Worm (Caenorhabditis elegans) whole organism, L1 larva: ENCODE data around the gene tkt-1.
A peak's percentile ranks its signal among the peaks of the same experiment; 100 is the strongest.

Source experiments
- C34B4.2 ChIP-seq: sonication (generic microtip); optimal IDR thresholded peaks from 2 replicates; lab custom pipeline; 2017; ENCODE audit warnings: mild to moderate bottlenecking, missing genetic modification characterization, missing compliant biosample characterization
- aha-1 ChIP-seq: fragments of 150-350 bp; optimal IDR thresholded peaks from 2 replicates; lab custom pipeline; 2014; ENCODE audit warnings: missing biosample characterization, missing genetic modification characterization
- aly-2 ChIP-seq: fragments of 150-350 bp; optimal IDR thresholded peaks from 2 replicates; lab custom pipeline; 2014; ENCODE audit warnings: missing biosample characterization, missing genetic modification characterization
- ama-1 ChIP-seq: fragments of 150-350 bp; optimal IDR thresholded peaks from 2 replicates; lab custom pipeline; 2014
- blmp-1 ChIP-seq: fragments of 150-350 bp; optimal IDR thresholded peaks from 2 replicates; lab custom pipeline; 2014; ENCODE audit warnings: missing biosample characterization, missing genetic modification characterization
- ceh-63 ChIP-seq: fragments of 200-800 bp; sonication (Bioruptor generic); optimal IDR thresholded peaks from 2 replicates; lab custom pipeline; 2018; ENCODE audit warnings: mild to moderate bottlenecking, missing genetic modification characterization, missing compliant biosample characterization
- ceh-88 ChIP-seq: fragments of 200-800 bp; sonication (Bioruptor generic); IDR thresholded peaks from 2 replicates; pipeline ENCODE4 v1.3.6; 2022; ENCODE audit warnings: missing genetic modification characterization, missing compliant biosample characterization
- ceh-90 ChIP-seq: sonication (generic microtip); optimal IDR thresholded peaks from 2 replicates; lab custom pipeline; 2016; ENCODE audit warnings: missing genetic modification characterization, missing compliant biosample characterization
- ces-1 ChIP-seq: fragments of 150-350 bp; optimal IDR thresholded peaks from 2 replicates; lab custom pipeline; 2014; ENCODE audit warnings: missing biosample characterization, missing genetic modification reagents, missing genetic modification characterization
- dpl-1 ChIP-seq, 3 experiments: fragments of 150-350 bp in 2 of 3; sonication (generic microtip) in 1 of 3; optimal IDR thresholded peaks; 2 replicates each; lab custom pipeline; 2014 to 2017; ENCODE audit warnings: missing biosample characterization in 3 of 3, missing genetic modification characterization in 3 of 3, missing genetic modification reagents in 3 of 3
- egl-13 ChIP-seq: sonication (generic microtip); optimal IDR thresholded peaks from 2 replicates; lab custom pipeline; 2016; ENCODE audit warnings: missing genotype, missing genetic modification reagents, missing genetic modification characterization, missing compliant biosample characterization
- ets-5 ChIP-seq: fragments of 200-800 bp; sonication (Bioruptor generic); IDR thresholded peaks from 2 replicates; pipeline ENCODE4 v1.3.6; 2022; ENCODE audit warnings: missing genetic modification characterization, missing compliant biosample characterization
- fkh-4 ChIP-seq: sonication (generic microtip); optimal IDR thresholded peaks from 2 replicates; lab custom pipeline; 2016; ENCODE audit warnings: missing compliant biosample characterization, missing genetic modification characterization, borderline replicate concordance
- irx-1 ChIP-seq: sonication (generic microtip); optimal IDR thresholded peaks from 2 replicates; lab custom pipeline; 2016; ENCODE audit warnings: missing genetic modification characterization, missing compliant biosample characterization
- isw-1 ChIP-seq: fragments of 200-800 bp; sonication (Bioruptor generic); IDR thresholded peaks from 2 replicates; pipeline ENCODE4 v1.3.6; 2022; ENCODE audit warnings: missing genetic modification characterization, missing compliant biosample characterization
- lin-13 ChIP-seq: fragments of 150-350 bp; optimal IDR thresholded peaks from 2 replicates; lab custom pipeline; 2014; ENCODE audit warnings: missing biosample characterization, missing genetic modification reagents, missing genetic modification characterization
- lin-14 ChIP-seq: fragments of 200-800 bp; sonication (Bioruptor generic); optimal IDR thresholded peaks from 2 replicates; lab custom pipeline; 2018; ENCODE audit warnings: mild to moderate bottlenecking, missing genetic modification characterization, moderate library complexity, missing compliant biosample characterization
- lin-35 ChIP-seq, 2 experiments: fragments of 150-350 bp; optimal IDR thresholded peaks; 2 replicates each; lab custom pipeline; 2014; ENCODE audit warnings: missing biosample characterization in 2 of 2, missing genetic modification characterization in 2 of 2, missing genetic modification reagents in 2 of 2
- lir-3 ChIP-seq: sonication (generic microtip); optimal IDR thresholded peaks from 2 replicates; lab custom pipeline; 2016; ENCODE audit warnings: mild to moderate bottlenecking, missing genetic modification characterization, moderate library complexity, missing compliant biosample characterization; ENCODE audit not compliant: poor library complexity
- mdl-1 ChIP-seq, 2 experiments: fragments of 150-350 bp; optimal IDR thresholded peaks; 2 replicates each; lab custom pipeline; 2014 to 2017; ENCODE audit warnings: missing biosample characterization in 2 of 2, missing genetic modification characterization in 2 of 2, inconsistent platforms in 1 of 2
- mef-2 ChIP-seq: fragments of 150-350 bp; optimal IDR thresholded peaks from 2 replicates; lab custom pipeline; 2014; ENCODE audit warnings: missing biosample characterization, missing genetic modification characterization
- mep-1 ChIP-seq: fragments of 150-350 bp; optimal IDR thresholded peaks from 2 replicates; lab custom pipeline; 2014; ENCODE audit warnings: missing biosample characterization, missing genetic modification characterization
- nhr-12 ChIP-seq: sonication (generic microtip); optimal IDR thresholded peaks from 2 replicates; lab custom pipeline; 2017; ENCODE audit warnings: missing biosample characterization, missing genetic modification characterization
- nhr-20 ChIP-seq: sonication (generic microtip); optimal IDR thresholded peaks from 2 replicates; lab custom pipeline; 2016; ENCODE audit warnings: mild to moderate bottlenecking, missing genetic modification characterization, missing compliant biosample characterization
- nhr-237 ChIP-seq: fragments of 150-350 bp; optimal IDR thresholded peaks from 2 replicates; lab custom pipeline; 2014; ENCODE audit warnings: missing biosample characterization, missing genetic modification characterization
- nhr-28 ChIP-seq: fragments of 150-350 bp; optimal IDR thresholded peaks from 2 replicates; lab custom pipeline; 2014; ENCODE audit warnings: missing biosample characterization, missing genetic modification characterization
- nhr-47 ChIP-seq: sonication (generic microtip); optimal IDR thresholded peaks from 2 replicates; lab custom pipeline; 2016; ENCODE audit warnings: mild to moderate bottlenecking, missing genetic modification characterization, moderate library complexity, missing compliant biosample characterization
- nhr-71 ChIP-seq: sonication (generic microtip); optimal IDR thresholded peaks from 2 replicates; lab custom pipeline; 2016; ENCODE audit warnings: mild to moderate bottlenecking, missing genetic modification characterization, moderate library complexity, missing compliant biosample characterization
- nhr-76 ChIP-seq: sonication (generic microtip); optimal IDR thresholded peaks from 2 replicates; lab custom pipeline; 2017; ENCODE audit warnings: missing biosample characterization, missing genetic modification characterization
- nhr-84 ChIP-seq: sonication (generic microtip); optimal IDR thresholded peaks from 2 replicates; lab custom pipeline; 2017; ENCODE audit warnings: missing biosample characterization, missing genetic modification characterization
- nhr-85 ChIP-seq: sonication (generic microtip); peaks from one replicate; lab custom pipeline; 2016; ENCODE audit warnings: missing genetic modification characterization, inconsistent platforms, missing compliant biosample characterization
- nhr-90 ChIP-seq: sonication (generic microtip); optimal IDR thresholded peaks from 2 replicates; lab custom pipeline; 2016; ENCODE audit warnings: mild to moderate bottlenecking, missing genetic modification characterization, missing compliant biosample characterization; ENCODE audit not compliant: poor library complexity
- pag-3 ChIP-seq: sonication (generic microtip); optimal IDR thresholded peaks from 2 replicates; lab custom pipeline; 2017; ENCODE audit warnings: missing genetic modification characterization, mild to moderate bottlenecking, missing compliant biosample characterization, antibody characterized with exemption, borderline replicate concordance; ENCODE audit not compliant: insufficient read depth
- pax-3 ChIP-seq: fragments of 200-800 bp; sonication (Bioruptor generic); optimal IDR thresholded peaks from 2 replicates; lab custom pipeline; 2018; ENCODE audit warnings: mild to moderate bottlenecking, missing genetic modification characterization, moderate library complexity, missing compliant biosample characterization
- rnt-1 ChIP-seq: sonication (generic microtip); optimal IDR thresholded peaks from 2 replicates; lab custom pipeline; 2016; ENCODE audit warnings: mild to moderate bottlenecking, missing genetic modification characterization, moderate library complexity, missing compliant biosample characterization
- skn-1 ChIP-seq: fragments of 150-350 bp; optimal IDR thresholded peaks from 2 replicates; lab custom pipeline; 2014; ENCODE audit warnings: missing biosample characterization, missing genetic modification characterization
- snu-23 ChIP-seq: sonication (generic microtip); optimal IDR thresholded peaks from 2 replicates; lab custom pipeline; 2016; ENCODE audit warnings: missing genetic modification characterization, missing compliant biosample characterization
- sox-4 ChIP-seq: sonication (generic microtip); optimal IDR thresholded peaks from 2 replicates; lab custom pipeline; 2016; ENCODE audit warnings: missing genetic modification characterization, missing compliant biosample characterization
- sup-37 ChIP-seq: fragments of 200-800 bp; sonication (Bioruptor generic); optimal IDR thresholded peaks from 2 replicates; lab custom pipeline; 2018; ENCODE audit warnings: mild to moderate bottlenecking, missing genetic modification characterization, missing compliant biosample characterization
- swsn-7 ChIP-seq: sonication (generic microtip); optimal IDR thresholded peaks from 2 replicates; lab custom pipeline; 2016; ENCODE audit warnings: missing genetic modification characterization, missing compliant biosample characterization
- unc-130 ChIP-seq: fragments of 150-350 bp; optimal IDR thresholded peaks from 2 replicates; lab custom pipeline; 2017; ENCODE audit warnings: missing biosample characterization, missing genetic modification characterization, inconsistent platforms
- unc-62 ChIP-seq: fragments of 150-350 bp; optimal IDR thresholded peaks from 2 replicates; lab custom pipeline; 2014; ENCODE audit warnings: missing biosample characterization, missing genetic modification reagents, missing genetic modification characterization
- unc-86 ChIP-seq: sonication (generic microtip); optimal IDR thresholded peaks from 2 replicates; lab custom pipeline; 2016; ENCODE audit warnings: missing genetic modification characterization, missing compliant biosample characterization
- xbp-1 ChIP-seq: sonication (generic microtip); optimal IDR thresholded peaks from 2 replicates; lab custom pipeline; 2016; ENCODE audit warnings: missing genetic modification characterization, missing compliant biosample characterization
- zag-1 ChIP-seq: fragments of 150-350 bp; optimal IDR thresholded peaks from 2 replicates; lab custom pipeline; 2014; ENCODE audit warnings: missing biosample characterization, missing genetic modification characterization

The tkt-1 gene

DNA sequence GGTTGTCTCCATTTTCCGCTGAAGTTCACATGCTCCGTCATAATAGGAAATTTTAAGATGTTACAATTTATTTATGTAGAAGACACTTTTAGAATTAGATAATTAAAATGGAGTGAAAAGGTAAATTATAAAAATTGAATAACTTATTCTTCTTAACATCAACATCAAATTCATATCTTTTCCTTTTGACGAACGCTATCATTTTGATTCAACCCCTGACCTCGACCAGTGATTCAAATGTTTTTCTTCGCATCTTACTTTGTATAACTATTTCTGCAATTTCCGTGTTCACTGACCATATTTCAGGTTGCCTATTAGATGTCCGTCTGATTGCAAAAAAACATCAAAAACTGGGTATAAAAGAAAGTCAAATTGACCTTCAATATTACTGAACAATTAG, 33.5 kb downstream of the tkt-1 start, which contains the start of gene Y43C5A.7:
Gene Y43C5A.7, plus strand, starts transcription at position 301 of the 400 bp plus-strand sequence.
- TF ChIP-seq mdl-1 (tag; optimal IDR thresholded peaks at IDR 0.05; lab: Kevin White, UChicago), result no peak
- no peak for TF ChIP-seq ces-1 (GFP tag; lab: Kevin White, UChicago)
- TF ChIP-seq nhr-12 (tag; lab: Kevin White, UChicago), result no peak
- TF ChIP-seq nhr-237 (tag; lab: Kevin White, UChicago), result no peak
- TF ChIP-seq lin-13 (GFP tag; lab: Kevin White, UChicago), result no peak
- no peak for TF ChIP-seq nhr-71 (tag; lab: Kevin White, UChicago)
- no peak for TF ChIP-seq unc-130

DNA sequence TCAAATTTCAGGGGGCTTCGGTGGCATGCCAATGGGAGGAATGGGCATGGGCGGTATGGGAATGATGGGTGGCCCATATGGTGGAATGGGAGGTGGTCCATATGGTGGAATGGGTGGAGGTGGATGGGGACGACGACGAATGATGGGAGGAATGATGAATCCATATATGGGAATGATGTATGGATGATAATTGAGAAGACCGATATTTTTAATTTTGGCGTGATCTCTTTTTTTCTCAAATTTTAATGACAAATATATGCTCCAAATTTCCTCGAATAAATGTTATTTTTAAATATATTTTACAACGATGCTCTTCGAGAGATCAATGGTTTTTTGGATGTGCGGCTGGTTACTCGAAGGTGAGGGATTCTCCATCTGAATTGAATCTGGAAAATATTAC, 34.3 kb downstream of the tkt-1 start, which contains the start of gene Y43C5A.4:
Gene Y43C5A.4, plus strand, starts transcription at position 301 of the 400 bp plus-strand sequence.
- TF ChIP-seq ama-1 (lab: Kevin White, UChicago), result no peak
- no peak for TF ChIP-seq nhr-28
- TF ChIP-seq lir-3 (tag; lab: Kevin White, UChicago), result no peak
- TF ChIP-seq lin-13 (GFP tag; lab: Kevin White, UChicago), result no peak
- TF ChIP-seq sup-37, result no peak
- TF ChIP-seq isw-1 (GFP tag; lab: Robert Waterston, UW), result no peak
- TF ChIP-seq unc-86, result no peak
- TF ChIP-seq irx-1 (tag; lab: Kevin White, UChicago), result no peak
- no peak for TF ChIP-seq nhr-85 (tag; lab: Kevin White, UChicago)
- TF ChIP-seq fkh-4 (tag; lab: Kevin White, UChicago), result no peak

DNA sequence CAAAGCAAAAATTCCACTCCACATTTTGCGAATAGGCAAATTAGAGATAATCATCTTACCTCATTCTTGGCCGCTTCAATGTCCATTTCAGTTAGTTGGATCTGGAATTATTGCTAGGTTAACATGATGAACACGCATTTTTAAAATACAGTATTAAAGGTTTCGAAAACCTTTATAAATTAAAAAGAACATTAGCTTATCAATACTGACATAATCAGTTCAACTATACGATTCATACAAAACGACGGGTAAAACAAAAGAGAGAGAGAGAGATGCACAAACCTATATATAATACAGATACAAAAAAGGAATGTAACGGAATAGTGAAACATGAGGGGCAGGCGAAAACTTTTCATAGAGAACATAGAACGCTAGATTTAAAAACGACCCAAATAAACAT, 38.1 kb downstream of the tkt-1 start, which contains the start of gene thk-1:
Gene thk-1, minus strand, starts transcription at position 101 of the 400 bp plus-strand sequence.
- TF ChIP-seq ceh-88 (GFP tag; lab: Robert Waterston, UW) (no peak), unc-62 (GFP tag; lab: Kevin White, UChicago) (no peak), ets-5 (GFP tag; lab: Robert Waterston, UW) (no peak), pag-3 (tag; lab: Kevin White, UChicago) (no peak), ces-1 (GFP tag; lab: Kevin White, UChicago) (no peak), skn-1 (no peak), blmp-1 (tag; lab: Kevin White, UChicago) (no peak), ama-1 (lab: Kevin White, UChicago) (no peak), unc-130 (no peak), pax-3 (tag; lab: Kevin White, UChicago) (no peak), sox-4 (tag; lab: Kevin White, UChicago) (no peak), nhr-20 (no peak), mep-1 (tag; lab: Kevin White, UChicago) (no peak), fkh-4 (tag; lab: Kevin White, UChicago) (no peak), nhr-84 (tag; lab: Kevin White, UChicago) (no peak), lin-14 (GFP tag; lab: Kevin White, UChicago) (no peak), irx-1 (tag; lab: Kevin White, UChicago) (no peak), aly-2 (tag; lab: Kevin White, UChicago) (no peak)

DNA sequence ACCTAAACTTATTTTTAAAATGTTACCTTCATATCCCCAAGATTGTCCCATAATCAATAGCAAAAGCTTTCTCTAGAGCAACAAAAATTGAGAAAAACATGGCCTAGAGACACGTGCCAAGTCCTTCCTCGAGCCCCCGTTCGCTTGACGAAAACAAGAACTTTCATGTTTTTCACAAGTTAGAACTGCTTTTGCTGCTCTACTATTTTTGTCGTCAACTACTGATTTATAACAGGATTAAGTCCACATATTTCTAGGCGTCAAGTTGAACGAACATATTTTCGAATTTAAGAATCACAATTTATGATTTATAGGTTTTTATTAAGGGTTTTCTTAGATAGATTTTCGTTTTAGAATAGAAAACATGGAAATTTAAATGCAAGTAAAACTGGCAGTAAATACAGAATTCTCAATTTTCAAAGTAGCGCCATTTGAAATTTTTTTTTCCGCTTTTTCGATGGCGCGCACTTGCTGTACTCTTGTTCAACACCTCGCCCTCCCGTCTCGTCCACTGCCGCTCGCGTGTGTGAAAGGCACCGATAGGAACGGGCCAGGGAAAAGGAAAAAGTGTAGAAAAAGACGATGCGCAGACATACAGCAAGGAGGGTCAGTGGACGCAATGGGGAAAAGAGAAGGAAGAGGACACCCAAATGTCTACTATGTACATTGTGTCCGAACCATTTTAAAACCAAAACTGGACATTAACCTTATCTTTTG, 40.9 kb downstream of the tkt-1 start, which contains the start of gene rad-51:
Gene rad-51, minus strand, starts transcription at position 51 of the 717 bp plus-strand sequence.
- TF ChIP-seq snu-23 (GFP tag; lab: Kevin White, UChicago) (peak; percentile 72), mep-1 (tag; lab: Kevin White, UChicago) (peak; percentile 80), ceh-90 (tag; lab: Kevin White, UChicago) (no peak), nhr-76 (tag; lab: Kevin White, UChicago) (no peak), mef-2 (tag; lab: Kevin White, UChicago) (no peak), aha-1 (tag; lab: Kevin White, UChicago) (no peak), xbp-1 (tag; lab: Kevin White, UChicago) (peak; percentile 45), irx-1 (tag; lab: Kevin White, UChicago) (no peak), rnt-1 (peak; percentile 59), ceh-63 (GFP tag; lab: Kevin White, UChicago) (no peak), C34B4.2 (no peak), nhr-90 (tag; lab: Kevin White, UChicago) (peak; percentile 17), nhr-47 (tag; lab: Kevin White, UChicago) (no peak), pax-3 (tag; lab: Kevin White, UChicago) (no peak), swsn-7 (peak; percentile 42), aly-2 (tag; lab: Kevin White, UChicago) (no peak), lin-35 (GFP tag; optimal IDR thresholded peaks at IDR 0.05; lab: Kevin White, UChicago) (peak; percentile 89 to 93), egl-13 (tag; lab: Kevin White, UChicago) (no peak), unc-62 (GFP tag; lab: Kevin White, UChicago) (no peak), zag-1 (tag; lab: Kevin White, UChicago) (no peak), nhr-85 (tag; lab: Kevin White, UChicago) (peak; percentile 1), dpl-1 (GFP tag; optimal IDR thresholded peaks at IDR 0.05; lab: Kevin White, UChicago) (peak; percentile 78 to 89 (median 81))
